Worm (Caenorhabditis elegans) whole organism, young adult: ENCODE data around the gene C41C4.9.

ENCODE experiments used
- B0019.2 ChIP-seq: fragments of 200-800 bp; sonication (Bioruptor generic); conservative IDR thresholded peaks from 2 replicates; pipeline ENCODE4 v1.3.6; 2022; ENCODE audit warnings: missing genetic modification reagents, missing genetic modification characterization, missing compliant biosample characterization
- ama-1 ChIP-seq, 3 experiments: fragments of 150-350 bp in 1 of 3; sonication (generic microtip) in 2 of 3; optimal IDR thresholded peaks; 2 replicates each; lab custom pipeline; 2014 to 2018; ENCODE audit warnings: missing biosample characterization in 2 of 3, missing genetic modification characterization in 2 of 3, missing genetic modification reagents in 2 of 3
- nhr-120 ChIP-seq: fragments of 200-800 bp; sonication (Bioruptor generic); IDR thresholded peaks from 2 replicates; pipeline ENCODE4 v1.3.6; 2022; ENCODE audit warnings: missing genetic modification characterization, missing compliant biosample characterization
- nhr-80 ChIP-seq: sonication (generic microtip); optimal IDR thresholded peaks from 2 replicates; lab custom pipeline; 2016; ENCODE audit warnings: missing genetic modification characterization, missing compliant biosample characterization
- snpc-1.1 ChIP-seq: sonication (generic microtip); optimal IDR thresholded peaks from 2 replicates; lab custom pipeline; 2017; ENCODE audit warnings: missing genetic modification characterization, mild to moderate bottlenecking, missing compliant biosample characterization, antibody characterized with exemption, moderate library complexity, missing genotype, missing genetic modification reagents; ENCODE audit not compliant: insufficient read depth

ce11 chrII:8138015-8138546 lies 30.6 kb downstream of the C41C4.9 start, which contains the start of gene cdc-48.2:
- TF ChIP-seq snpc-1.1 (tag; lab: Kevin White, UChicago) (no peak), ama-1 (optimal IDR thresholded peaks at IDR 0.05; lab: Kevin White, UChicago) (no peak), ama-1 (GFP tag; optimal IDR thresholded peaks at IDR 0.05; lab: Kevin White, UChicago) (no peak), B0019.2 (GFP tag; lab: Robert Waterston, UW) (no peak), nhr-80 (tag; lab: Kevin White, UChicago) (peak; percentile 2), nhr-120 (GFP tag; lab: Robert Waterston, UW) (no peak)
